Fruit fly (Drosophila melanogaster): ENCODE data around the gene CG14693.
A peak's percentile ranks its signal among the peaks of the same experiment; 100 is the strongest.

CG14693 gene

dm6 chr3R:10849515-10849973, 34.7 kb upstream of the CG14693 start, which contains the start of gene CG42394 (continued):
- TF ChIP-seq dmrt11E (tag; optimal IDR thresholded peaks at IDR 0.05) (peak; percentile 95), CG18476 (GFP tag; optimal IDR thresholded peaks at IDR 0.05) (peak; percentile 91), exex (tag; optimal IDR thresholded peaks at IDR 0.05) (peak; percentile 78), CG17361 (GFP tag; IDR thresholded peaks at IDR 0.05) (peak; percentile 99), tx (GFP tag; optimal IDR thresholded peaks at IDR 0.05) (peak; percentile 17), bcd (GFP tag; optimal IDR thresholded peaks at IDR 0.05) (peak; percentile 97), Doc3 (GFP tag; IDR thresholded peaks at IDR 0.05; ENCODE audit: partially characterized antibody) (no peak), CG31388 (GFP tag; optimal IDR thresholded peaks at IDR 0.05) (peak; percentile 84), CG1832 (GFP tag; optimal IDR thresholded peaks at IDR 0.05) (no peak), CG12219 (GFP tag; optimal IDR thresholded peaks at IDR 0.05) (peak; percentile 85), CG13424 (tag; optimal IDR thresholded peaks at IDR 0.05) (peak; percentile 95), CG10321 (GFP tag; IDR thresholded peaks at IDR 0.05) (peak; percentile 74), CG17385 (GFP tag; optimal IDR thresholded peaks at IDR 0.05) (peak; percentile 88), CG3407 (GFP tag; optimal IDR thresholded peaks at IDR 0.05) (peak; percentile 91), pho (GFP tag; optimal IDR thresholded peaks at IDR 0.05) (peak; percentile 68), CG4424 (GFP tag; optimal IDR thresholded peaks at IDR 0.05) (peak; percentile 96), cas (GFP tag; IDR thresholded peaks at IDR 0.05) (peak; percentile 90), CG17829 (tag; optimal IDR thresholded peaks at IDR 0.05) (peak; percentile 98), CG6272 (GFP tag; IDR thresholded peaks at IDR 0.05) (peak; percentile 88), CG18599 (GFP tag; optimal IDR thresholded peaks at IDR 0.05) (peak; percentile 98), trem (tag; optimal IDR thresholded peaks at IDR 0.05) (peak; percentile 95), ranshi (GFP tag; IDR thresholded peaks at IDR 0.05) (peak; percentile 96), zfh2 (GFP tag; optimal IDR thresholded peaks at IDR 0.05) (peak; percentile 17), CG1603 (tag; optimal IDR thresholded peaks at IDR 0.05) (no peak), insv (GFP tag; optimal IDR thresholded peaks at IDR 0.05) (peak in 1 of 2 experiments; percentile 31), CG18262 (tag; optimal IDR thresholded peaks at IDR 0.05) (peak; percentile 99), gsb (GFP tag; IDR thresholded peaks at IDR 0.05) (peak; percentile 87), Atf3 (GFP tag; optimal IDR thresholded peaks at IDR 0.05) (peak; percentile 44), ind (GFP tag; optimal IDR thresholded peaks at IDR 0.05) (peak; percentile 88), Fer2 (tag; optimal IDR thresholded peaks at IDR 0.05) (peak; percentile 87), gro (GFP tag; optimal IDR thresholded peaks at IDR 0.05) (no peak), CG4854 (GFP tag; optimal IDR thresholded peaks at IDR 0.05) (no peak), abd-A (tag; optimal IDR thresholded peaks at IDR 0.05) (no peak), al (GFP tag; IDR thresholded peaks at IDR 0.05) (peak; percentile 91), MESR4 (GFP tag; optimal IDR thresholded peaks at IDR 0.05) (peak; percentile 25), Dp (GFP tag; optimal IDR thresholded peaks at IDR 0.05) (peak; percentile 5), Sin3A (optimal IDR thresholded peaks at IDR 0.05) (no peak), crc (GFP tag; optimal IDR thresholded peaks at IDR 0.05) (peak; percentile 54), nmo (GFP tag; optimal IDR thresholded peaks at IDR 0.05) (peak; percentile 98), knrl (GFP tag; IDR thresholded peaks at IDR 0.05; ENCODE audit: partially characterized antibody) (peak; percentile 13; the same call in 1 of the 3 replicates), Dip2 (GFP tag; IDR thresholded peaks at IDR 0.05) (no peak), CG5953 (GFP tag; IDR thresholded peaks at IDR 0.05) (peak; percentile 87), ewg (GFP tag; optimal IDR thresholded peaks at IDR 0.05) (peak; percentile 84), Opbp (GFP tag; IDR thresholded peaks at IDR 0.05; ENCODE audit: partially characterized antibody) (no peak), unpg (GFP tag; optimal IDR thresholded peaks at IDR 0.05) (peak; percentile 95), CG31441 (GFP tag; IDR thresholded peaks at IDR 0.05) (peak; percentile 99), dan (GFP tag; IDR thresholded peaks at IDR 0.05) (no peak), zf30C (GFP tag; optimal IDR thresholded peaks at IDR 0.05) (peak; percentile 2), Gsc (GFP tag; IDR thresholded peaks at IDR 0.05) (peak; percentile 21; the same call in 1 of the 2 replicates), CG4328 (GFP tag; optimal IDR thresholded peaks at IDR 0.05) (peak; percentile 86), CG2120 (GFP tag; optimal IDR thresholded peaks at IDR 0.05) (peak; percentile 89)
